Worm (Caenorhabditis elegans) whole organism, early embryonic: ENCODE results near the gene mab-10.

Experiments
- B0310.2 ChIP-seq: sonication (generic microtip); optimal IDR thresholded peaks from 2 replicates; lab custom pipeline; 2016; ENCODE audit warnings: mild to moderate bottlenecking, missing genetic modification characterization, missing compliant biosample characterization
- F13C5.2 ChIP-seq: sonication (generic microtip); optimal IDR thresholded peaks from 2 replicates; lab custom pipeline; 2017; ENCODE audit warnings: mild to moderate bottlenecking, missing genetic modification characterization, inconsistent platforms, missing compliant biosample characterization
- aly-1 ChIP-seq: sonication (generic microtip); optimal IDR thresholded peaks from 2 replicates; lab custom pipeline; 2016; ENCODE audit warnings: missing genetic modification characterization, missing compliant biosample characterization
- ama-1 ChIP-seq: fragments of 150-350 bp; optimal IDR thresholded peaks from 2 replicates; lab custom pipeline; 2014
- ceh-36 ChIP-seq: sonication (generic microtip); optimal IDR thresholded peaks from 2 replicates; lab custom pipeline; 2016; ENCODE audit warnings: missing genetic modification characterization, inconsistent platforms, missing compliant biosample characterization
- ets-7 ChIP-seq: sonication (generic microtip); optimal IDR thresholded peaks from 2 replicates; lab custom pipeline; 2016; ENCODE audit warnings: missing genotype, missing genetic modification characterization, missing compliant biosample characterization
- hnd-1 ChIP-seq: sonication (generic microtip); optimal IDR thresholded peaks from 2 replicates; lab custom pipeline; 2016; ENCODE audit warnings: missing genetic modification characterization, missing compliant biosample characterization
- pes-1 ChIP-seq: fragments of 200-800 bp; sonication (Bioruptor generic); IDR thresholded peaks from 2 replicates; pipeline ENCODE4 v1.3.6; 2022; ENCODE audit warnings: missing genetic modification reagents, missing genetic modification characterization, missing compliant biosample characterization

DNA sequence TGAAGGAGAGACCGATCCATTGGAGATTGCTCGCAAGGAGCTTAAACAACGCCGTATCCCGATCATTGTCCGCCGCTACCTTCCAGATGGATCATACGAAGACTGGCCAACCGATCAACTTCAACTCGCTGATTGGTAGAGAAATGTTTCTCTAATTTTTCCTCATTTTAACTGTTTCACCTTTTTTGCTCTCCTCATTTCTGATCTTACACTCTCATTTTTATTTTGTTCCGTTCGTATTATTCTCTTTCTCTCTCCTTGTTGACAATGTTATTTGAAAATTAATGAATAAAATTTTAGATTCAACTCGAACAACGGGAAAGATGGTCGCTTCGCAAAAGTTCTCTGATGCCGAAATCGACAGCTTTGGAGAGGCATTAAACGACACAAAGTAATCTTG is 51.8 kb downstream of the mab-10 start, which contains the start of gene dohh-1:
- TF ChIP-seq F13C5.2 (tag; lab: Kevin White, UChicago) (no peak), ama-1 (lab: Kevin White, UChicago) (no peak), pes-1 (GFP tag; lab: Robert Waterston, UW) (no peak), hnd-1 (tag; lab: Kevin White, UChicago) (no peak), B0310.2 (tag; lab: Kevin White, UChicago) (no peak), ets-7 (tag; lab: Kevin White, UChicago) (no peak), aly-1 (tag; lab: Kevin White, UChicago) (no peak), ceh-36 (tag; lab: Kevin White, UChicago) (no peak)
